Worm (Caenorhabditis elegans): ENCODE results near the gene F45H10.2.

F45H10.2 gene

DNA sequence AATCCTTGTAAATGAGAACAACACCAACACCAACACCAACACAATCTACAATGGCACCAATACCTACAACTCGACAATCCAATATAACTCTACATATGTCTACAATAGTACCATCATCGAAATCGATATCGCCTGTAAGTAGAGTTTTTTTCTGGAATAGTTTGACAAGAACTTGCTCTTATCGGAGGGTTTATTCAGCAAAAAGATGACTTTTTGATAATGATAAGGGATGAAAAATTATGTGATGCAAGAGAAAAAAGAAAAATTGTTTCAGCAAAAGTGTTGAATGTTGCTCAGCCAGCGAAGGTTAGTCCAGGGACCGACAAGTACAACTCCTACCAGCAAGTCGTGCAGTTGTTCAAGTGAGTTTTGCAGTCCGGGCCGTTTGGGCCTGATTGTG is 15.8 kb upstream of the F45H10.2 start:
- TF ChIP-seq nhr-11 (tag; optimal IDR thresholded peaks at IDR 0.05) = no peak
- peak; percentile 25 for TF ChIP-seq elt-2 (tag; optimal IDR thresholded peaks at IDR 0.05)

DNA sequence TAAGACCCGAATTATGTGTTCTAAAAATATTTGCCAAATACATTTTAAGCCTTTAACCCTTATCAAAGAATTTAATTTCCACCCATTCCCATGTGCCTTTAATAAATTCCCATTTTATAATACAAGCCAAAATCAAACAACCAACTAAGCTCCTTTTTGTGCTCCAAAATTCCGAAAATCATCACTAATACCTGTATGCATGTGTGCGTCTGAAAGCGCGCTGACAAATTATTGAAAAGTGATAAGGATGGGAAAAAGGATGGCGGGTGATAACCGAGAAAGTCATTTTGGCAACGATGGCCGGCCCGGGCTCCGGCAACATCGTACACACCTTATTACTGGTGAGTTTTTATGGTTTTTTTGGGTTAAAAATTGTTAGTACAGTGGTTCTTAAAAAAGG is 14.7 kb upstream of the F45H10.2 start, which contains the start of gene nep-17:
nep-17 (plus strand) TSS at position 285 of the 400 bp plus-strand sequence.
- TF ChIP-seq Y116A8C.19 (tag; optimal IDR thresholded peaks at IDR 0.05; ENCODE audit: borderline replicate concordance) = no peak
- peak; percentile 64 for TF ChIP-seq elt-2 (tag; optimal IDR thresholded peaks at IDR 0.05)

DNA sequence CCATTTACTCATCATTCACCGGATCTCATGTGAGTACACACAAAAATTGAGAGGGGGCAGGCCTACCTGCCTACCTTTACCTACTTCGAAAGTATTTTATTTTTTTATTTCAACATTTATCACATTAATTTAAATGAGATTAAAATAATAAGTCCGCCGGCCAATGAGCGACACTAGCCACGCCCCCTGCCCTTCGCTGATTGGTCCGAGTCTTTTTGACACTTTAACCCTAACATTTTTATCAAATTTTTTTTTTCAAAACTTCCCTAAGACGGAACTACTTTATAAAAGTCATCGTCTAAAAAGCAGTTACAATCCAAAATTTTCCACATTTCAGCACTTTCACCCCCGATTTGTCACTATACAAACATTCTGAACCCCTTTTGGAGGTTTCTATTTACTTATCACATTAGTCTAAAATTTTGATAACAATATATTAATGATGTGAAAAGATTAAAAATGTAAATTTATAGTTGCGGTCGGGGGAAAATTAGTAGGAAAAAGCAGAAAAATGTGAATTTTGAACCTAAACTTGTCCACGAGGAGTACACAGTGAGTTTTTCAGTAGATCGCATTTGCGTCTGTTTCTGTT is 13.2 kb upstream of the F45H10.2 start:
- peak; percentile 25 for TF ChIP-seq elt-2 (tag; optimal IDR thresholded peaks at IDR 0.05)
- TF ChIP-seq nhr-85 (tag) = no peak
- TF ChIP-seq nhr-28 (tag; optimal IDR thresholded peaks at IDR 0.05) = no peak
- TF ChIP-seq efl-1 (optimal IDR thresholded peaks at IDR 0.05) = no peak
- peak in 1 of 2 experiments; percentile 41 for TF ChIP-seq efl-1 (GFP tag; optimal IDR thresholded peaks at IDR 0.05 in 1 of 2)

ce11 chrII:13505386-13505785 is 12.5 kb upstream of the F45H10.2 start:
- no peak for TF ChIP-seq ceh-8 (GFP tag; optimal IDR thresholded peaks at IDR 0.05)
- no peak for TF ChIP-seq nhr-19 (GFP tag; conservative IDR thresholded peaks at IDR 0.05)
- TF ChIP-seq elt-3 (tag; optimal IDR thresholded peaks at IDR 0.05) = no peak
- TF ChIP-seq ceh-82 (tag; optimal IDR thresholded peaks at IDR 0.05) = no peak
- TF ChIP-seq tlp-1 (tag; optimal IDR thresholded peaks at IDR 0.05) = no peak
- TF ChIP-seq hlh-17 (GFP tag; optimal IDR thresholded peaks at IDR 0.05; ENCODE audit: borderline replicate concordance) = no peak
- no peak for TF ChIP-seq nhr-47 (tag; optimal IDR thresholded peaks at IDR 0.05)
- TF ChIP-seq mef-2 (tag; optimal IDR thresholded peaks at IDR 0.05) = no peak
- TF ChIP-seq elt-2 (tag; optimal IDR thresholded peaks at IDR 0.05) = no peak
- no peak for TF ChIP-seq pag-3 (tag; optimal IDR thresholded peaks at IDR 0.05; ENCODE audit: borderline replicate concordance, insufficient read depth)
- no peak for TF ChIP-seq lin-15B (tag; optimal IDR thresholded peaks at IDR 0.05)
- no peak for TF ChIP-seq sptf-1 (tag; optimal IDR thresholded peaks at IDR 0.05)
- no peak for TF ChIP-seq nhr-28 (tag; optimal IDR thresholded peaks at IDR 0.05)
- no peak for TF ChIP-seq pax-3 (tag; optimal IDR thresholded peaks at IDR 0.05)
- no peak for TF ChIP-seq egl-27 (tag; optimal IDR thresholded peaks at IDR 0.05)

DNA sequence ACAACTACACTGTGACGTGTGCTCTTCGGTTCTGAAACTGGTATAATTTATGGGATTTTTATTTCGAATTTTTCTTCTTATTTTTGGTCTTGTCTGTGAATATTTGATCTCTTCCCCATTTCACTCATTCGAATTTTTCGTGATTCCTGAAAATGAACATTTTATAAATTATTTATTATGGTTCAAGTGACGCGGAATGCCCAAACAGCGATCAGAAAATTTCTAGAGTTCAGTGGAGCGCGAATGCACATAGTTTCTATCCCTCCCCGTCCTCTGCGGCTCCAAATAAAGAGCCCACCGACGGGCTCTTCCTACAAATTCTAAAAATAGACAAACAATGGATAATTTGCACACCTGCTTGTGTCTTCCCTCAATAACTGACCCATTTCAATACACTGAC is 10.8 kb upstream of the F45H10.2 start, which contains the start of gene F54F11.1:
F54F11.1 (plus strand) TSS at position 301 of the 400 bp plus-strand sequence.
- TF ChIP-seq hpl-2 (GFP tag; optimal IDR thresholded peaks at IDR 0.05) (no peak), unc-86 (tag; optimal IDR thresholded peaks at IDR 0.05) (peak; percentile 39), elt-2 (tag; optimal IDR thresholded peaks at IDR 0.05) (no peak), pag-3 (tag; optimal IDR thresholded peaks at IDR 0.05; ENCODE audit: borderline replicate concordance, insufficient read depth) (no peak)

DNA sequence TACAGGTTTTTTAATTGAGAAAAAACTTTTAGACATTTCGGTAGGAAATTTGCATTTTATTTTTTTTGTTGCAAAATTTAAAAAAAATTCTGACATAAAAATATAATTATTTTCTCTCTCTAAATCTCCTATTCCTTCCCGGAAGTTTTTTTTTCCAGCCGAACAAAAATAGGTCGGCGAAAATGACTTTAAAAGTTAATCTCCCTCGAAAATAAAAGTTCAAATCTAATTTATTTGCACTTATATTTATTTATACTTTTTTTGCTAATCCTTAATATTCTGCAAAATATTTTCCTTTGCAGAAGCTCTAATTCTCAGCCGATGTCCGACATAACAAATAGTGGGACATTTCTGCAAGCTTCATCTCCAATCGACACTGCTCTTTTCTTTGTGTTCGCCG is 8.7 kb upstream of the F45H10.2 start, which contains the start of gene F45H10.5:
F45H10.5 (plus strand) TSS at position 301 of the 400 bp plus-strand sequence.
- TF ChIP-seq ceh-82 (tag; optimal IDR thresholded peaks at IDR 0.05) (no peak), ama-1 (optimal IDR thresholded peaks at IDR 0.05) (no peak), nhr-19 (GFP tag; conservative IDR thresholded peaks at IDR 0.05) (no peak), tlp-1 (tag; optimal IDR thresholded peaks at IDR 0.05) (no peak), nhr-237 (tag; optimal IDR thresholded peaks at IDR 0.05) (no peak), egl-27 (tag; optimal IDR thresholded peaks at IDR 0.05) (no peak), C04F5.9 (tag; optimal IDR thresholded peaks at IDR 0.05) (no peak), efl-1 (optimal IDR thresholded peaks at IDR 0.05) (no peak), efl-1 (GFP tag; optimal IDR thresholded peaks at IDR 0.05 in 1 of 2) (no peak), elt-3 (tag; optimal IDR thresholded peaks at IDR 0.05) (no peak), ceh-88 (GFP tag; IDR thresholded peaks at IDR 0.05) (no peak), zag-1 (tag; optimal IDR thresholded peaks at IDR 0.05) (no peak), fos-1 (tag; optimal IDR thresholded peaks at IDR 0.05) (no peak), grh-1 (GFP tag; IDR thresholded peaks at IDR 0.05) (no peak), mdl-1 (tag; optimal IDR thresholded peaks at IDR 0.05) (no peak), fkh-8 (tag; optimal IDR thresholded peaks at IDR 0.05) (no peak), unc-62 (GFP tag; optimal IDR thresholded peaks at IDR 0.05) (no peak), xbp-1 (tag; optimal IDR thresholded peaks at IDR 0.05) (no peak), nhr-12 (tag; optimal IDR thresholded peaks at IDR 0.05) (no peak), mep-1 (tag; optimal IDR thresholded peaks at IDR 0.05) (no peak)

Data from whole organism, L1 larva.